Worm (Caenorhabditis elegans) whole organism, L4 larva: Measurements from ENCODE around the gene srw-87.

ENCODE experiments used
- F10B5.3 ChIP-seq: sonication (generic microtip); optimal IDR thresholded peaks from 2 replicates; lab custom pipeline; 2016; ENCODE audit warnings: mild to moderate bottlenecking, missing genetic modification characterization, missing compliant biosample characterization
- F26F4.8 ChIP-seq: fragments of 200-800 bp; sonication (Bioruptor generic); conservative IDR thresholded peaks from 2 replicates; pipeline ENCODE4 v1.3.6; 2022; ENCODE audit warnings: missing genetic modification characterization, missing compliant biosample characterization
- ama-1 ChIP-seq: fragments of 150-350 bp; optimal IDR thresholded peaks from 2 replicates; lab custom pipeline; 2014; ENCODE audit warnings: inconsistent platforms, mixed read lengths
- cey-2 ChIP-seq: sonication (generic microtip); optimal IDR thresholded peaks from 3 replicates; lab custom pipeline; 2017; ENCODE audit warnings: missing genetic modification characterization, mild to moderate bottlenecking, missing compliant biosample characterization, antibody characterized with exemption, borderline replicate concordance; ENCODE audit not compliant: insufficient read depth
- daf-16 ChIP-seq, 3 experiments: sonication (generic microtip); optimal IDR thresholded peaks; 2 replicates each; lab custom pipeline; 2016 to 2017; ENCODE audit warnings: missing genetic modification characterization in 3 of 3, missing genetic modification reagents in 3 of 3, mild to moderate bottlenecking in 2 of 3, missing compliant biosample characterization in 2 of 3, missing biosample characterization in 1 of 3, moderate library complexity in 1 of 3
- daf-8 ChIP-seq: fragments of 200-800 bp; sonication (Bioruptor generic); IDR thresholded peaks from 2 replicates; pipeline ENCODE4 v1.3.6; 2022; ENCODE audit warnings: missing genetic modification characterization, missing compliant biosample characterization
- fkh-10 ChIP-seq: fragments of 150-350 bp; optimal IDR thresholded peaks from 2 replicates; lab custom pipeline; 2014; ENCODE audit warnings: missing biosample characterization, missing genetic modification reagents, missing genetic modification characterization
- jun-1 ChIP-seq: fragments of 150-350 bp; optimal IDR thresholded peaks from 2 replicates; lab custom pipeline; 2014; ENCODE audit warnings: missing biosample characterization, missing genetic modification reagents, missing genetic modification characterization
- lin-13 ChIP-seq: fragments of 150-350 bp; optimal IDR thresholded peaks from 2 replicates; lab custom pipeline; 2014; ENCODE audit warnings: missing biosample characterization, missing genetic modification reagents, missing genetic modification characterization
- lsy-2 ChIP-seq, 2 experiments: fragments of 150-350 bp in 1 of 2; sonication (generic microtip) in 1 of 2; optimal IDR thresholded peaks; 2 replicates each; lab custom pipeline; 2014 to 2017; ENCODE audit warnings: missing biosample characterization in 2 of 2, missing genetic modification characterization in 2 of 2
- mdl-1 ChIP-seq, 2 experiments: fragments of 150-350 bp in 1 of 2; sonication (generic microtip) in 1 of 2; optimal IDR thresholded peaks; 2 replicates each; lab custom pipeline; 2014 to 2017; ENCODE audit warnings: missing biosample characterization in 2 of 2, missing genetic modification characterization in 2 of 2
- nhr-237 ChIP-seq: sonication (generic microtip); optimal IDR thresholded peaks from 2 replicates; lab custom pipeline; 2017; ENCODE audit warnings: missing biosample characterization, missing genetic modification characterization
- sdz-12 ChIP-seq: fragments of 200-800 bp; sonication (Bioruptor generic); optimal IDR thresholded peaks from 2 replicates; lab custom pipeline; 2018; ENCODE audit warnings: mild to moderate bottlenecking, missing genetic modification characterization, missing compliant biosample characterization
- zag-1 ChIP-seq: fragments of 150-350 bp; optimal IDR thresholded peaks from 2 replicates; lab custom pipeline; 2014; ENCODE audit warnings: missing biosample characterization, missing genetic modification characterization

DNA sequence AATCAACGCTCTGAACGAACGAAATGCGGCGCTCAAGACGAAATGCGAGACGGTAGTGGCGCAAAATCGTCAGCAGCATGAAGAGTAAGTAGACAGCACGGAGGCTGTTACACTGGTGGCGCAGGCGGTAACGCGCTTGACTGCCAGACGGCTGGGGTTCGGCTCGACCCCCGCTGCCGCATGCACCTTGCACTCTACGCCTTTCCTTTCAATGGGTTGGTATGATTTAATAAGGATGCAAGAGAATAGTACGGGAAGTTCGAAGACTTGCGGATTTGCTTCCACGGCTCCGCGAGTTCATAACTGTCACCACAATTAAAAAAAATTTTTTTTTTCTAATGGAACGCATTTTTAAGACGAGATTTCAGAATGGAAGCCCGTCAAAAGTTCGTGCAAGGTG, 33.6 kb downstream of the srw-87 start:
- TF ChIP-seq lin-13 = peak; percentile 89
- peak; percentile 65 for TF ChIP-seq jun-1 (tag; lab: Kevin White, UChicago)
- no peak for TF ChIP-seq daf-8
- TF ChIP-seq sdz-12 (GFP tag; lab: Kevin White, UChicago) = peak; percentile 69
- TF ChIP-seq F26F4.8 (GFP tag; lab: Robert Waterston, UW) = peak; percentile 82; the same call in 1 of the 2 replicates
- TF ChIP-seq nhr-237 (tag; lab: Kevin White, UChicago) = no peak
- peak; percentile 70 for TF ChIP-seq F10B5.3 (tag; lab: Kevin White, UChicago)
- no peak for TF ChIP-seq cey-2
- no peak for TF ChIP-seq fkh-10 (GFP tag; lab: Kevin White, UChicago)
- TF ChIP-seq mdl-1 (tag; optimal IDR thresholded peaks at IDR 0.05; lab: Kevin White, UChicago) = peak in 1 of 2 experiments; percentile 10
- TF ChIP-seq daf-16 (GFP tag; optimal IDR thresholded peaks at IDR 0.05; lab: Kevin White, UChicago) = peak; percentile 37 to 88
- no peak for TF ChIP-seq daf-16 (tag; optimal IDR thresholded peaks at IDR 0.05; lab: Kevin White, UChicago)
- peak in 1 of 2 experiments; percentile 68 for TF ChIP-seq lsy-2 (tag; optimal IDR thresholded peaks at IDR 0.05; lab: Kevin White, UChicago)
- TF ChIP-seq ama-1 (lab: Kevin White, UChicago) = no peak
- TF ChIP-seq zag-1 (tag; lab: Kevin White, UChicago) = no peak
